Fruit fly (Drosophila melanogaster) whole organism, prepupa: ENCODE measurements around the gene CG42716.
A peak's percentile ranks its signal among the peaks of the same experiment; 100 is the strongest.

ENCODE experiments used
- CG10669 ChIP-seq: fragments of 200-800 bp; sonication (Bioruptor generic); optimal IDR thresholded peaks from 3 replicates; lab custom pipeline; 2018; ENCODE audit warnings: missing biosample characterization, mild to moderate bottlenecking, missing genetic modification characterization, moderate library complexity
- CG11294 ChIP-seq: fragments of 200-800 bp; sonication (Bioruptor generic); IDR thresholded peaks from 2 replicates; pipeline ENCODE4 v1.3.6; 2022; ENCODE audit warnings: missing biosample characterization, missing genetic modification characterization
- CG11902 ChIP-seq: fragments of 200-800 bp; sonication (Bioruptor generic); optimal IDR thresholded peaks from 3 replicates; lab custom pipeline; 2016; ENCODE audit warnings: missing biosample characterization, missing genetic modification characterization
- CG1621 ChIP-seq: fragments of 200-800 bp; sonication (Bioruptor generic); optimal IDR thresholded peaks from 3 replicates; lab custom pipeline; 2018; ENCODE audit warnings: missing biosample characterization, mild to moderate bottlenecking, missing genetic modification characterization
- CG16779 ChIP-seq: fragments of 200-800 bp; sonication (Bioruptor generic); optimal IDR thresholded peaks from 3 replicates; lab custom pipeline; 2017; ENCODE audit warnings: missing biosample characterization, mild to moderate bottlenecking, missing genetic modification characterization
- CG3032 ChIP-seq: fragments of 200-800 bp; optimal IDR thresholded peaks from 2 replicates; lab custom pipeline; 2019; ENCODE audit warnings: missing biosample characterization, mild to moderate bottlenecking, missing genetic modification characterization, moderate library complexity
- CG31627 ChIP-seq: fragments of 200-800 bp; sonication (Bioruptor generic); optimal IDR thresholded peaks from 3 replicates; lab custom pipeline; 2016; ENCODE audit warnings: missing biosample characterization, missing genetic modification characterization
- CG32006 ChIP-seq: fragments of 200-800 bp; sonication (Bioruptor generic); optimal IDR thresholded peaks from 3 replicates; lab custom pipeline; 2017; ENCODE audit warnings: missing biosample characterization, mild to moderate bottlenecking, missing genetic modification characterization
- CG34406 ChIP-seq: fragments of 200-800 bp; sonication (Bioruptor generic); optimal IDR thresholded peaks from 3 replicates; lab custom pipeline; 2016; ENCODE audit warnings: missing biosample characterization, missing genetic modification characterization
- CG3919 ChIP-seq: fragments of 200-800 bp; sonication (Bioruptor generic); optimal IDR thresholded peaks from 3 replicates; lab custom pipeline; 2016; ENCODE audit warnings: missing biosample characterization, missing genetic modification characterization
- CG6163 ChIP-seq: fragments of 200-800 bp; sonication (Bioruptor generic); IDR thresholded peaks from 3 replicates; pipeline ENCODE4 v1.3.6; 2022; ENCODE audit warnings: missing biosample characterization, missing genetic modification characterization
- CG6276 ChIP-seq: fragments of 200-800 bp; sonication (Bioruptor generic); optimal IDR thresholded peaks from 2 replicates; lab custom pipeline; 2017; ENCODE audit warnings: missing biosample characterization, mild to moderate bottlenecking, missing genetic modification characterization
- CG6792 ChIP-seq: fragments of 200-800 bp; sonication (Bioruptor generic); optimal IDR thresholded peaks from 3 replicates; lab custom pipeline; 2016; ENCODE audit warnings: missing biosample characterization, missing genetic modification characterization
- CG6808 ChIP-seq: fragments of 200-800 bp; sonication (Bioruptor generic); optimal IDR thresholded peaks from 3 replicates; lab custom pipeline; 2017; ENCODE audit warnings: missing biosample characterization, missing genetic modification characterization, mild to moderate bottlenecking, moderate library complexity, missing genetic modification reagents
- CG6854 ChIP-seq: fragments of 200-800 bp; sonication (Bioruptor generic); optimal IDR thresholded peaks from 2 replicates; lab custom pipeline; 2017; ENCODE audit warnings: missing biosample characterization, mild to moderate bottlenecking, missing genetic modification characterization
- CG7368 ChIP-seq: fragments of 200-800 bp; sonication (Bioruptor generic); optimal IDR thresholded peaks from 3 replicates; lab custom pipeline; 2016; ENCODE audit warnings: missing biosample characterization, missing genetic modification characterization
- CG8319 ChIP-seq: fragments of 200-800 bp; sonication (Bioruptor generic); optimal IDR thresholded peaks from 3 replicates; lab custom pipeline; 2016; ENCODE audit warnings: missing biosample characterization, missing genetic modification characterization
- CG8632 ChIP-seq: fragments of 200-800 bp; sonication (Bioruptor generic); optimal IDR thresholded peaks from 3 replicates; lab custom pipeline; 2016; ENCODE audit warnings: missing biosample characterization, missing genetic modification characterization
- Eip75B ChIP-seq: fragments of 200-800 bp; sonication (Bioruptor generic); optimal IDR thresholded peaks from 3 replicates; lab custom pipeline; 2016; ENCODE audit warnings: missing biosample characterization, missing genetic modification characterization
- Eip78C ChIP-seq: fragments of 200-800 bp; sonication (Bioruptor generic); peaks from one replicate; lab custom pipeline; 2016; ENCODE audit warnings: missing biosample characterization, missing genetic modification characterization
- Eip93F ChIP-seq: fragments of 200-800 bp; sonication (Bioruptor generic); optimal IDR thresholded peaks from 2 replicates; lab custom pipeline; 2016; ENCODE audit warnings: missing biosample characterization, mild to moderate bottlenecking, missing genetic modification characterization
- Ets96B ChIP-seq: fragments of 200-800 bp; optimal IDR thresholded peaks from 2 replicates; lab custom pipeline; 2019; ENCODE audit warnings: missing biosample characterization, mild to moderate bottlenecking, missing genetic modification characterization, moderate library complexity
- Gug ChIP-seq: fragments of 200-800 bp; sonication (Bioruptor generic); IDR thresholded peaks from 2 replicates; pipeline ENCODE4 v1.3.6; 2022; ENCODE audit warnings: missing biosample characterization, missing genetic modification characterization
- Hr38 ChIP-seq: sonication (Bioruptor generic); optimal IDR thresholded peaks from 2 replicates; lab custom pipeline; 2016; ENCODE audit warnings: missing biosample characterization, missing genetic modification characterization
- Hr39 ChIP-seq: fragments of 200-800 bp; sonication (Bioruptor generic); optimal IDR thresholded peaks from 2 replicates; lab custom pipeline; 2016; ENCODE audit warnings: missing biosample characterization, missing genetic modification characterization
- Hr4 ChIP-seq: fragments of 200-800 bp; sonication (Bioruptor generic); optimal IDR thresholded peaks from 3 replicates; lab custom pipeline; 2016; ENCODE audit warnings: missing biosample characterization, missing genetic modification characterization
- Lpt ChIP-seq: fragments of 200-800 bp; sonication (Bioruptor generic); optimal IDR thresholded peaks from 3 replicates; lab custom pipeline; 2016; ENCODE audit warnings: missing biosample characterization, missing genetic modification characterization
- Met ChIP-seq: fragments of 200-800 bp; sonication (Bioruptor generic); optimal IDR thresholded peaks from 3 replicates; lab custom pipeline; 2016; ENCODE audit warnings: missing biosample characterization, missing genetic modification characterization
- Smox ChIP-seq: fragments of 200-800 bp; sonication (Bioruptor generic); optimal IDR thresholded peaks from 3 replicates; lab custom pipeline; 2016; ENCODE audit warnings: missing biosample characterization, missing genetic modification characterization
- Sox102F ChIP-seq: fragments of 200-800 bp; sonication (Bioruptor generic); optimal IDR thresholded peaks from 2 replicates; lab custom pipeline; 2016; ENCODE audit warnings: missing biosample characterization, mild to moderate bottlenecking, missing genetic modification characterization
- Sox14 ChIP-seq: fragments of 200-800 bp; sonication (Bioruptor generic); optimal IDR thresholded peaks from 3 replicates; lab custom pipeline; 2016; ENCODE audit warnings: missing biosample characterization, missing genetic modification characterization
- Sox15 ChIP-seq: fragments of 200-800 bp; sonication (Bioruptor generic); optimal IDR thresholded peaks from 3 replicates; lab custom pipeline; 2016; ENCODE audit warnings: missing biosample characterization, missing genetic modification characterization
- achi ChIP-seq: fragments of 200-800 bp; sonication (Bioruptor generic); optimal IDR thresholded peaks from 3 replicates; lab custom pipeline; 2016; ENCODE audit warnings: missing biosample characterization, missing genetic modification characterization
- acj6 ChIP-seq: fragments of 200-800 bp; sonication (Bioruptor generic); optimal IDR thresholded peaks from 3 replicates; lab custom pipeline; 2016; ENCODE audit warnings: missing biosample characterization, missing genetic modification characterization
- cyc ChIP-seq: fragments of 200-800 bp; sonication (Bioruptor generic); optimal IDR thresholded peaks from 3 replicates; lab custom pipeline; 2016; ENCODE audit warnings: missing biosample characterization, missing genetic modification characterization
- dac ChIP-seq: fragments of 200-800 bp; sonication (Bioruptor generic); optimal IDR thresholded peaks from 2 replicates; lab custom pipeline; 2017; ENCODE audit warnings: missing biosample characterization, mild to moderate bottlenecking, missing genetic modification characterization
- dsx ChIP-seq: fragments of 200-800 bp; optimal IDR thresholded peaks from 3 replicates; lab custom pipeline; 2019; ENCODE audit warnings: missing biosample characterization, mild to moderate bottlenecking, missing genetic modification characterization, moderate library complexity; ENCODE audit not compliant: poor library complexity, severe bottlenecking
- eg ChIP-seq: fragments of 200-800 bp; sonication (Bioruptor generic); IDR thresholded peaks from 3 replicates; pipeline ENCODE4 v1.3.6; 2022; ENCODE audit warnings: missing biosample characterization, missing genetic modification characterization
- fd59A ChIP-seq: fragments of 200-800 bp; sonication (Bioruptor generic); optimal IDR thresholded peaks from 2 replicates; lab custom pipeline; 2017; ENCODE audit warnings: missing biosample characterization, mild to moderate bottlenecking, missing genetic modification characterization, missing genetic modification reagents
- fd85E ChIP-seq: fragments of 200-800 bp; sonication (Bioruptor generic); optimal IDR thresholded peaks from 3 replicates; lab custom pipeline; 2016; ENCODE audit warnings: missing biosample characterization, missing genetic modification characterization
- lz ChIP-seq: fragments of 200-800 bp; sonication (Bioruptor generic); optimal IDR thresholded peaks from 3 replicates; lab custom pipeline; 2016; ENCODE audit warnings: missing biosample characterization, missing genetic modification characterization
- pdm3 ChIP-seq: fragments of 200-800 bp; sonication (Bioruptor generic); optimal IDR thresholded peaks from 3 replicates; lab custom pipeline; 2016; ENCODE audit warnings: missing biosample characterization, missing genetic modification characterization
- salr ChIP-seq, 2 experiments: fragments of 200-800 bp; sonication (Bioruptor generic); optimal IDR thresholded peaks; 3 replicates each; lab custom pipeline; 2016 to 2018; ENCODE audit warnings: missing biosample characterization in 2 of 2, missing genetic modification characterization in 2 of 2, mild to moderate bottlenecking in 1 of 2
- spab ChIP-seq: fragments of 200-800 bp; sonication (Bioruptor generic); optimal IDR thresholded peaks from 2 replicates; lab custom pipeline; 2017; ENCODE audit warnings: missing biosample characterization, mild to moderate bottlenecking, missing genetic modification characterization, missing genetic modification reagents
- ss ChIP-seq, 2 experiments: fragments of 200-800 bp; sonication (Bioruptor generic); optimal IDR thresholded peaks; 2 replicates in 1 of 2; 3 replicates in 1 of 2; lab custom pipeline; 2017 to 2018; ENCODE audit warnings: mild to moderate bottlenecking in 2 of 2, missing biosample characterization in 2 of 2, missing genetic modification characterization in 2 of 2, moderate library complexity in 1 of 2
- svp ChIP-seq: fragments of 200-800 bp; sonication (Bioruptor generic); peaks from one replicate; lab custom pipeline; 2016; ENCODE audit warnings: missing biosample characterization, missing genetic modification characterization
- topi ChIP-seq: fragments of 200-800 bp; sonication (Bioruptor generic); optimal IDR thresholded peaks from 3 replicates; lab custom pipeline; 2016; ENCODE audit warnings: missing biosample characterization, missing genetic modification characterization
- vri ChIP-seq: fragments of 200-800 bp; sonication (Bioruptor generic); optimal IDR thresholded peaks from 3 replicates; lab custom pipeline; 2016; ENCODE audit warnings: missing biosample characterization, mild to moderate bottlenecking, missing genetic modification characterization

The CG42716 gene

dm6 chr3L:16037048-16037477, 3.5 kb downstream of the CG42716 start (continued):
- TF ChIP-seq salr (GFP tag; optimal IDR thresholded peaks at IDR 0.05; lab: Kevin White, UChicago) (peak; percentile 17 to 50), Ets96B (tag; lab: Kevin White, UChicago) (peak; percentile 59), Hr38 (GFP tag; lab: Kevin White, UChicago) (no peak), acj6 (GFP tag; lab: Kevin White, UChicago) (peak; percentile 66), spab (GFP tag; lab: Kevin White, UChicago) (peak; percentile 59), CG6854 (GFP tag; lab: Kevin White, UChicago) (peak; percentile 42), CG6808 (GFP tag; lab: Kevin White, UChicago) (peak; percentile 70), pdm3 (GFP tag; lab: Kevin White, UChicago) (peak; percentile 75)

dm6 chr3L:16037690-16038332, 4.2 kb downstream of the CG42716 start:
- TF ChIP-seq CG31627 (GFP tag; lab: Kevin White, UChicago) (no peak), pdm3 (GFP tag; lab: Kevin White, UChicago) (no peak), Sox14 (GFP tag; lab: Kevin White, UChicago) (peak; percentile 77), Eip75B (GFP tag; lab: Kevin White, UChicago) (peak; percentile 41), CG10669 (GFP tag; lab: Kevin White, UChicago) (no peak), CG6808 (GFP tag; lab: Kevin White, UChicago) (peak; percentile 20), CG1621 (tag; lab: Kevin White, UChicago) (no peak), Ets96B (tag; lab: Kevin White, UChicago) (peak; percentile 19), Sox15 (GFP tag; lab: Kevin White, UChicago) (no peak), CG6792 (GFP tag; lab: Kevin White, UChicago) (no peak), CG11294 (no peak), CG6163 (GFP tag; lab: Robert Waterston, UW) (peak; percentile 68; the same call in 1 of the 3 replicates), CG34406 (peak; percentile 17), Gug (GFP tag; lab: Robert Waterston, UW) (0 out of 2 replicates have a peak, but pooled peaks have one; percentile 18), CG3032 (no peak), CG8632 (no peak), CG6854 (GFP tag; lab: Kevin White, UChicago) (no peak), CG6276 (peak; percentile 1), cyc (peak; percentile 10), Hr4 (GFP tag; lab: Kevin White, UChicago) (peak; percentile 18), spab (GFP tag; lab: Kevin White, UChicago) (no peak), Lpt (GFP tag; lab: Kevin White, UChicago) (no peak), fd85E (peak; percentile 10), achi (GFP tag; lab: Kevin White, UChicago) (no peak), Smox (GFP tag; lab: Kevin White, UChicago) (no peak), lz (GFP tag; lab: Kevin White, UChicago) (no peak), CG11902 (GFP tag; lab: Kevin White, UChicago) (peak; percentile 4), CG3919 (GFP tag; lab: Kevin White, UChicago) (peak; percentile 21), Hr39 (GFP tag; lab: Kevin White, UChicago) (no peak), CG16779 (no peak), topi (GFP tag; lab: Kevin White, UChicago) (peak; percentile 59), dsx (GFP tag; lab: Kevin White, UChicago) (peak; percentile 24), svp (GFP tag; lab: Kevin White, UChicago) (peak; percentile 74), ss (GFP tag; optimal IDR thresholded peaks at IDR 0.05; lab: Kevin White, UChicago) (peak; percentile 2 to 53), vri (GFP tag; lab: Kevin White, UChicago) (peak; percentile 98), CG8319 (GFP tag; lab: Kevin White, UChicago) (peak; percentile 2), fd59A (GFP tag; lab: Kevin White, UChicago) (no peak), CG7368 (GFP tag; lab: Kevin White, UChicago) (no peak), acj6 (GFP tag; lab: Kevin White, UChicago) (no peak), CG32006 (GFP tag; lab: Kevin White, UChicago) (peak; percentile 19), eg (GFP tag; lab: Robert Waterston, UW) (peak; percentile 77), Sox102F (GFP tag; lab: Kevin White, UChicago) (peak; percentile 4), Met (GFP tag; lab: Kevin White, UChicago) (peak; percentile 32), Hr38 (GFP tag; lab: Kevin White, UChicago) (no peak), dac (GFP tag; lab: Kevin White, UChicago) (no peak), Eip93F (GFP tag; lab: Kevin White, UChicago) (peak; percentile 92), Eip78C (GFP tag; lab: Kevin White, UChicago) (peak; percentile 87)
